Fruit fly (Drosophila melanogaster) whole organism, pupa: ENCODE results near the gene CG14302.

ENCODE experiments used
- CG34367 ChIP-seq: fragments of 200-800 bp; sonication (Bioruptor generic); optimal IDR thresholded peaks from 2 replicates; lab custom pipeline; 2018; ENCODE audit warnings: missing biosample characterization, mild to moderate bottlenecking, missing genetic modification characterization
- CG4496 ChIP-seq: fragments of 200-800 bp; sonication (Bioruptor generic); IDR thresholded peaks from 3 replicates; pipeline ENCODE4 v1.3.6; 2022; ENCODE audit warnings: missing biosample characterization, missing genetic modification characterization
- EcR ChIP-seq: fragments of 200-800 bp; sonication (Bioruptor generic); optimal IDR thresholded peaks from 3 replicates; lab custom pipeline; 2019; ENCODE audit warnings: missing biosample characterization, missing genetic modification characterization, mild to moderate bottlenecking, moderate library complexity, missing genetic modification reagents
- Pif1A ChIP-seq: fragments of 200-800 bp; sonication (Bioruptor generic); optimal IDR thresholded peaks from 3 replicates; lab custom pipeline; 2016; ENCODE audit warnings: missing biosample characterization, missing genetic modification characterization
- rn ChIP-seq: fragments of 200-800 bp; sonication (Bioruptor generic); IDR thresholded peaks from 2 replicates; pipeline ENCODE4 v1.3.6; 2022; ENCODE audit warnings: missing biosample characterization, missing genetic modification characterization

DNA sequence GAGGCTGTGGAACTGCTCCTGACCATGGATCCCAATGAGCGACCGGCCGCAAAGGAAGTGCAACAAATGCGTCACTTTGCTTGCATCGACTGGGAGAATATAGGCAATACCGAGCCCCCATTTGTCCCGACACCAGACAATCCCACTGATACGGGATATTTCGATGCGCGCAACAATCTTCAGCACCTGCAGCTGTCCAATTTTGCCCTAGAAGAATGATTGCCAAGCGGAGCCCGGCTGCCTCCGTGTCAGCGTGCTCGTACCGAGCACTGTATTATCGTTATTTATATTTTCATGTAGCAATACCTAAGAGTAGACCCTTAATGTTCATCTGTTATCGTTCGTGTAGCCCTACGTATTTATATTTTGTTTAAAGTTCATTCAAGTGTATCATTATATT lies 17.3 kb downstream of the CG14302 start:
- no peak for TF ChIP-seq rn (GFP tag; lab: Robert Waterston, UW)
- no peak for TF ChIP-seq CG34367
- no peak for TF ChIP-seq Pif1A
- no peak for TF ChIP-seq CG4496 (GFP tag; lab: Robert Waterston, UW)
- no peak for TF ChIP-seq EcR (GFP tag; lab: Kevin White, UChicago)
